Fruit fly (Drosophila melanogaster): ENCODE results near the gene Or83a.

Or83a gene

dm6 chr3R:5399096-5399495, at the start of gene Or83a:
TSS of gene Or83a (minus strand) at chr3R:5399196.
- TF ChIP-seq D1 (tag; optimal IDR thresholded peaks at IDR 0.05) = no peak
- TF ChIP-seq fd96Ca (GFP tag; IDR thresholded peaks at IDR 0.05) = no peak
- TF ChIP-seq CG9948 (tag; optimal IDR thresholded peaks at IDR 0.05) = no peak
- TF ChIP-seq CG14655 (GFP tag; optimal IDR thresholded peaks at IDR 0.05) = no peak
- no peak for TF ChIP-seq CG12605 (GFP tag; IDR thresholded peaks at IDR 0.05)
- no peak for TF ChIP-seq CG4496 (GFP tag; IDR thresholded peaks at IDR 0.05)
- no peak for TF ChIP-seq CG15710 (tag; optimal IDR thresholded peaks at IDR 0.05)
- no peak for TF ChIP-seq CG8301 (tag; optimal IDR thresholded peaks at IDR 0.05)
- no peak for TF ChIP-seq CG10348 (GFP tag; IDR thresholded peaks at IDR 0.05)
- TF ChIP-seq CG8159 (tag; optimal IDR thresholded peaks at IDR 0.05) = no peak
- no peak for TF ChIP-seq CG32121 (GFP tag; IDR thresholded peaks at IDR 0.05)
- TF ChIP-seq rn (GFP tag; IDR thresholded peaks at IDR 0.05) = no peak
- TF ChIP-seq CG13204 (GFP tag; optimal IDR thresholded peaks at IDR 0.05) = no peak
- TF ChIP-seq CG17806 (tag; optimal IDR thresholded peaks at IDR 0.05) = no peak
- TF ChIP-seq Pif1A (GFP tag; optimal IDR thresholded peaks at IDR 0.05) = no peak
- TF ChIP-seq Snoo (tag; optimal IDR thresholded peaks at IDR 0.05) = no peak
- TF ChIP-seq gl (tag; optimal IDR thresholded peaks at IDR 0.05) = no peak
- no peak for TF ChIP-seq Ets98B (GFP tag; IDR thresholded peaks at IDR 0.05)
- no peak for TF ChIP-seq CG34367 (tag; optimal IDR thresholded peaks at IDR 0.05)
- TF ChIP-seq EcR (GFP tag; optimal IDR thresholded peaks at IDR 0.05) = no peak

- no peak for TF ChIP-seq D1 (tag; optimal IDR thresholded peaks at IDR 0.05)
Observed at dm6 chr3R:5438750-5439149, 39.8 kb upstream of the Or83a start.

dm6 chr3R:5429786-5430185, 30.8 kb upstream of the Or83a start:
- TF ChIP-seq Ets98B (GFP tag; IDR thresholded peaks at IDR 0.05) = no peak
- TF ChIP-seq Pif1B (GFP tag; optimal IDR thresholded peaks at IDR 0.05) = no peak
- TF ChIP-seq fd96Ca (GFP tag; IDR thresholded peaks at IDR 0.05) = no peak
- TF ChIP-seq CG15710 (tag; optimal IDR thresholded peaks at IDR 0.05) = no peak
- TF ChIP-seq CG8159 (tag; optimal IDR thresholded peaks at IDR 0.05) = no peak
- TF ChIP-seq CG34367 (tag; optimal IDR thresholded peaks at IDR 0.05) = no peak
- TF ChIP-seq CG13204 (GFP tag; optimal IDR thresholded peaks at IDR 0.05) = no peak
- TF ChIP-seq rn (GFP tag; IDR thresholded peaks at IDR 0.05) = no peak
- no peak for TF ChIP-seq CG4496 (GFP tag; IDR thresholded peaks at IDR 0.05)
- TF ChIP-seq gl (tag; optimal IDR thresholded peaks at IDR 0.05) = no peak
- TF ChIP-seq Snoo (tag; optimal IDR thresholded peaks at IDR 0.05) = no peak
- no peak for TF ChIP-seq D1 (tag; optimal IDR thresholded peaks at IDR 0.05)
- TF ChIP-seq EcR (GFP tag; optimal IDR thresholded peaks at IDR 0.05) = no peak
- no peak for TF ChIP-seq Pif1A (GFP tag; optimal IDR thresholded peaks at IDR 0.05)
- no peak for TF ChIP-seq CG10348 (GFP tag; IDR thresholded peaks at IDR 0.05)
- TF ChIP-seq CG32121 (GFP tag; IDR thresholded peaks at IDR 0.05) = no peak
- no peak for TF ChIP-seq CG17806 (tag; optimal IDR thresholded peaks at IDR 0.05)

- TF ChIP-seq EcR (GFP tag; optimal IDR thresholded peaks at IDR 0.05) (no peak), CG10348 (GFP tag; IDR thresholded peaks at IDR 0.05) (no peak), CG8301 (tag; optimal IDR thresholded peaks at IDR 0.05) (no peak), D1 (tag; optimal IDR thresholded peaks at IDR 0.05) (no peak), CG4496 (GFP tag; IDR thresholded peaks at IDR 0.05) (no peak), CG12605 (GFP tag; IDR thresholded peaks at IDR 0.05) (no peak), Snoo (tag; optimal IDR thresholded peaks at IDR 0.05) (no peak)
Observed at dm6 chr3R:5427157-5427556, 28.2 kb upstream of the Or83a start, which contains the start of gene CG12147. TSS of gene CG12147 (minus strand) at chr3R:5427257.

dm6 chr3R:5422123-5422522, 23.1 kb upstream of the Or83a start:
- peak; percentile 59; the same call in 1 of the 3 replicates for TF ChIP-seq CG4496 (GFP tag; IDR thresholded peaks at IDR 0.05)
- peak; percentile 50; the same call in 1 of the 2 replicates for TF ChIP-seq Ets98B (GFP tag; IDR thresholded peaks at IDR 0.05)
- peak; percentile 3 for TF ChIP-seq CG8159 (tag; optimal IDR thresholded peaks at IDR 0.05)
- peak; percentile 11 for TF ChIP-seq CG14655 (GFP tag; optimal IDR thresholded peaks at IDR 0.05)
- TF ChIP-seq CG8301 (tag; optimal IDR thresholded peaks at IDR 0.05) = no peak
- TF ChIP-seq rn (GFP tag; IDR thresholded peaks at IDR 0.05) = no peak

dm6 chr3R:5420454-5420853, 21.5 kb upstream of the Or83a start:
- no peak for TF ChIP-seq CG17806 (tag; optimal IDR thresholded peaks at IDR 0.05)
- TF ChIP-seq rn (GFP tag; IDR thresholded peaks at IDR 0.05) = no peak
- TF ChIP-seq Pif1B (GFP tag; optimal IDR thresholded peaks at IDR 0.05) = no peak
- no peak for TF ChIP-seq CG4496 (GFP tag; IDR thresholded peaks at IDR 0.05)
- no peak for TF ChIP-seq Snoo (tag; optimal IDR thresholded peaks at IDR 0.05)
- TF ChIP-seq CG10348 (GFP tag; IDR thresholded peaks at IDR 0.05) = no peak
- no peak for TF ChIP-seq CG34367 (tag; optimal IDR thresholded peaks at IDR 0.05)
- TF ChIP-seq CG14655 (GFP tag; optimal IDR thresholded peaks at IDR 0.05) = no peak
- TF ChIP-seq Pif1A (GFP tag; optimal IDR thresholded peaks at IDR 0.05) = no peak
- no peak for TF ChIP-seq gl (tag; optimal IDR thresholded peaks at IDR 0.05)
- TF ChIP-seq D1 (tag; optimal IDR thresholded peaks at IDR 0.05) = no peak
- no peak for TF ChIP-seq CG12605 (GFP tag; IDR thresholded peaks at IDR 0.05)
- TF ChIP-seq CG15710 (tag; optimal IDR thresholded peaks at IDR 0.05) = no peak
- TF ChIP-seq CG32121 (GFP tag; IDR thresholded peaks at IDR 0.05) = no peak
- TF ChIP-seq EcR (GFP tag; optimal IDR thresholded peaks at IDR 0.05) = no peak
- TF ChIP-seq Ets98B (GFP tag; IDR thresholded peaks at IDR 0.05) = no peak
- no peak for TF ChIP-seq CG9948 (tag; optimal IDR thresholded peaks at IDR 0.05)
- no peak for TF ChIP-seq CG8301 (tag; optimal IDR thresholded peaks at IDR 0.05)
- no peak for TF ChIP-seq CG13204 (GFP tag; optimal IDR thresholded peaks at IDR 0.05)

All from whole organism, pupa.